Worm (Caenorhabditis elegans): ENCODE results near the gene ZC13.1.

Gene ZC13.1

ce11 chrX:876935-877334 lies at the start of gene ZC13.1:
Gene ZC13.1, plus strand, starts transcription at chrX:877239.
- peak; percentile 71 for TF ChIP-seq fkh-8 (tag; optimal IDR thresholded peaks at IDR 0.05)
- no peak for TF ChIP-seq nhr-90 (tag; optimal IDR thresholded peaks at IDR 0.05; ENCODE audit: poor library complexity)
- TF ChIP-seq nhr-237 (tag; optimal IDR thresholded peaks at IDR 0.05) = no peak
- peak; percentile 28 for TF ChIP-seq fkh-10 (GFP tag; optimal IDR thresholded peaks at IDR 0.05)
- peak; percentile 62 for TF ChIP-seq nhr-20 (tag; optimal IDR thresholded peaks at IDR 0.05)
- peak; percentile 45 to 81 for TF ChIP-seq lsy-2 (tag; optimal IDR thresholded peaks at IDR 0.05)
- TF ChIP-seq pag-3 (tag; optimal IDR thresholded peaks at IDR 0.05; ENCODE audit: borderline replicate concordance, insufficient read depth) = no peak
- no peak for TF ChIP-seq egl-27 (tag; optimal IDR thresholded peaks at IDR 0.05)
- peak in 1 of 2 experiments; percentile 51 for TF ChIP-seq mdl-1 (tag; optimal IDR thresholded peaks at IDR 0.05)
- TF ChIP-seq lin-35 (GFP tag; optimal IDR thresholded peaks at IDR 0.05) = peak; percentile 61 to 81
- peak in 3 of 6 experiments; percentile 10 to 45 (median 38) for TF ChIP-seq elt-3 (tag; optimal IDR thresholded peaks at IDR 0.05)
- TF ChIP-seq unc-30 (tag; optimal IDR thresholded peaks at IDR 0.05) = no peak
- TF ChIP-seq sox-4 (tag; optimal IDR thresholded peaks at IDR 0.05) = no peak
- TF ChIP-seq isw-1 (GFP tag; IDR thresholded peaks at IDR 0.05) = no peak
- TF ChIP-seq ets-5 (GFP tag; IDR thresholded peaks at IDR 0.05) = no peak
- peak; percentile 13 for TF ChIP-seq dsc-1 (tag; optimal IDR thresholded peaks at IDR 0.05)
- no peak for TF ChIP-seq unc-98 (GFP tag; IDR thresholded peaks at IDR 0.05)
- TF ChIP-seq ceh-88 (GFP tag; IDR thresholded peaks at IDR 0.05) = no peak
- TF ChIP-seq mab-9 (GFP tag; IDR thresholded peaks at IDR 0.05) = no peak
- TF ChIP-seq ceh-63 (GFP tag; optimal IDR thresholded peaks at IDR 0.05) = no peak
- no peak for TF ChIP-seq nhr-12 (tag; optimal IDR thresholded peaks at IDR 0.05)
- TF ChIP-seq nhr-77 (tag; optimal IDR thresholded peaks at IDR 0.05) = peak; percentile 58
- TF ChIP-seq pax-3 (tag; optimal IDR thresholded peaks at IDR 0.05) = no peak
- peak; percentile 18 for TF ChIP-seq jun-1 (tag; optimal IDR thresholded peaks at IDR 0.05)
- TF ChIP-seq vab-15 (tag; optimal IDR thresholded peaks at IDR 0.05) = no peak
- no peak for TF ChIP-seq nhr-11 (tag; optimal IDR thresholded peaks at IDR 0.05)
- TF ChIP-seq mep-1 (tag; optimal IDR thresholded peaks at IDR 0.05) = peak; percentile 86
- TF ChIP-seq fkh-4 (tag; optimal IDR thresholded peaks at IDR 0.05; ENCODE audit: borderline replicate concordance) = no peak
- TF ChIP-seq zip-4 (GFP tag; optimal IDR thresholded peaks at IDR 0.05) = no peak
- no peak for TF ChIP-seq snpc-4 (tag; optimal IDR thresholded peaks at IDR 0.05)
- no peak for TF ChIP-seq ceh-90 (tag; optimal IDR thresholded peaks at IDR 0.05)
- peak; percentile 61 for TF ChIP-seq lin-15B (tag; optimal IDR thresholded peaks at IDR 0.05)
- TF ChIP-seq skn-1 (tag; optimal IDR thresholded peaks at IDR 0.05) = peak; percentile 96
- TF ChIP-seq lir-3 (tag; optimal IDR thresholded peaks at IDR 0.05; ENCODE audit: poor library complexity) = no peak
- peak; percentile 63 for TF ChIP-seq nhr-71 (tag; optimal IDR thresholded peaks at IDR 0.05)
- no peak for TF ChIP-seq ces-1 (GFP tag; optimal IDR thresholded peaks at IDR 0.05)
- no peak for TF ChIP-seq sup-37 (GFP tag; optimal IDR thresholded peaks at IDR 0.05)
- peak; percentile 24 for TF ChIP-seq fos-1 (tag; optimal IDR thresholded peaks at IDR 0.05)
- no peak for TF ChIP-seq egl-13 (tag; optimal IDR thresholded peaks at IDR 0.05)
- TF ChIP-seq blmp-1 (tag; optimal IDR thresholded peaks at IDR 0.05) = peak; percentile 97
- TF ChIP-seq swsn-7 (tag; optimal IDR thresholded peaks at IDR 0.05) = peak; percentile 52
- TF ChIP-seq efl-1 (optimal IDR thresholded peaks at IDR 0.05) = peak; percentile 36 to 66
- TF ChIP-seq efl-1 (GFP tag; optimal IDR thresholded peaks at IDR 0.05 in 1 of 2) = peak in 1 of 2 experiments; percentile 15
- peak; percentile 64 for TF ChIP-seq nhr-47 (tag; optimal IDR thresholded peaks at IDR 0.05)
- peak in 2 of 3 experiments; percentile 19 to 88 for TF ChIP-seq ceh-82 (tag; optimal IDR thresholded peaks at IDR 0.05)
- TF ChIP-seq xbp-1 (tag; optimal IDR thresholded peaks at IDR 0.05) = peak; percentile 33
- no peak for TF ChIP-seq ztf-11 (tag; optimal IDR thresholded peaks at IDR 0.05)
- peak; percentile 73 for TF ChIP-seq nhr-85 (tag)
- TF ChIP-seq nhr-84 (tag; optimal IDR thresholded peaks at IDR 0.05) = no peak
- TF ChIP-seq snu-23 (GFP tag; optimal IDR thresholded peaks at IDR 0.05) = peak; percentile 77
- peak; percentile 30 to 64 (median 46) for TF ChIP-seq dpl-1 (GFP tag; optimal IDR thresholded peaks at IDR 0.05)
- peak; percentile 72 for TF ChIP-seq rnt-1 (tag; optimal IDR thresholded peaks at IDR 0.05)
- peak; percentile 25 for TF ChIP-seq F16B12.6 (tag; optimal IDR thresholded peaks at IDR 0.05)

Data from whole organism, L1 larva.